Worm (Caenorhabditis elegans): Measurements from ENCODE around the gene fbxa-47.

Gene fbxa-47

ce11 chrIII:2239587-2240144, 7.4 kb upstream of the fbxa-47 start, which contains the start of gene C39B5.10 (continued):
- TF ChIP-seq mxl-2 (GFP tag; conservative IDR thresholded peaks at IDR 0.05) (no peak), dpl-1 (GFP tag; optimal IDR thresholded peaks at IDR 0.05) (no peak)

- TF ChIP-seq ZK546.5 (tag; optimal IDR thresholded peaks at IDR 0.05) (no peak), mdt-29 (GFP tag; IDR thresholded peaks at IDR 0.05) (no peak), cey-2 (tag; optimal IDR thresholded peaks at IDR 0.05; ENCODE audit: borderline replicate concordance, insufficient read depth) (no peak), ces-1 (GFP tag; optimal IDR thresholded peaks at IDR 0.05) (no peak), ztf-7 (tag; optimal IDR thresholded peaks at IDR 0.05) (no peak), egl-27 (tag; optimal IDR thresholded peaks at IDR 0.05) (no peak), hlh-11 (tag; optimal IDR thresholded peaks at IDR 0.05) (no peak)
These were observed 2.1 kb upstream of the fbxa-47 start, which contains the start of gene C39B5.2 for ce11 chrIII:2234192-2234934. TSS of gene C39B5.2 (plus strand) at chrIII:2234884.

ce11 chrIII:2233399-2233798, 1.1 kb upstream of the fbxa-47 start:
- TF ChIP-seq ceh-62 (tag; optimal IDR thresholded peaks at IDR 0.05) (no peak), cey-2 (tag; optimal IDR thresholded peaks at IDR 0.05; ENCODE audit: borderline replicate concordance, insufficient read depth) (no peak), madf-9 (GFP tag; conservative IDR thresholded peaks at IDR 0.05) (no peak), nhr-42 (GFP tag; IDR thresholded peaks at IDR 0.05) (no peak), hmg-1.1 (GFP tag; IDR thresholded peaks at IDR 0.05) (no peak), ceh-44 (GFP tag; IDR thresholded peaks at IDR 0.05) (no peak), vab-7 (GFP tag; IDR thresholded peaks at IDR 0.05) (no peak), tag-97 (GFP tag; IDR thresholded peaks at IDR 0.05) (no peak), dmd-9 (GFP tag; IDR thresholded peaks at IDR 0.05) (no peak), dpl-1 (GFP tag; optimal IDR thresholded peaks at IDR 0.05) (no peak), daf-16 (GFP tag; optimal IDR thresholded peaks at IDR 0.05) (no peak), daf-16 (tag; optimal IDR thresholded peaks at IDR 0.05) (no peak), lin-29 (GFP tag; IDR thresholded peaks at IDR 0.05) (no peak), arid-1 (GFP tag; conservative IDR thresholded peaks at IDR 0.05) (no peak), aha-1 (tag) (no peak), lin-13 (GFP tag; optimal IDR thresholded peaks at IDR 0.05) (no peak)

- TF ChIP-seq F37D6.2 (tag; optimal IDR thresholded peaks at IDR 0.05) (no peak), nhr-10 (tag; optimal IDR thresholded peaks at IDR 0.05) (no peak), mdt-29 (GFP tag; IDR thresholded peaks at IDR 0.05) (no peak), dve-1 (tag; optimal IDR thresholded peaks at IDR 0.05; ENCODE audit: insufficient read depth) (no peak), F26F4.8 (GFP tag; conservative IDR thresholded peaks at IDR 0.05) (no peak)
These were observed 4.9 kb downstream of the fbxa-47 start, which contains the start of gene fbxa-62 for ce11 chrIII:2227407-2227806. TSS of gene fbxa-62 (plus strand) at chrIII:2227707.

- TF ChIP-seq mdl-1 (tag; optimal IDR thresholded peaks at IDR 0.05), result no peak
- no peak for TF ChIP-seq saeg-2 (GFP tag; IDR thresholded peaks at IDR 0.05)
- no peak for TF ChIP-seq daf-16 (GFP tag; optimal IDR thresholded peaks at IDR 0.05)
- no peak for TF ChIP-seq daf-16 (tag; optimal IDR thresholded peaks at IDR 0.05)
- TF ChIP-seq nhr-237 (tag; optimal IDR thresholded peaks at IDR 0.05), result no peak
- no peak for TF ChIP-seq daf-8 (GFP tag; IDR thresholded peaks at IDR 0.05)
- no peak for TF ChIP-seq mes-2 (tag; optimal IDR thresholded peaks at IDR 0.05; ENCODE audit: poor library complexity, severe bottlenecking)
- TF ChIP-seq aly-2 (tag; optimal IDR thresholded peaks at IDR 0.05), result no peak
- TF ChIP-seq T26A8.4 (GFP tag; IDR thresholded peaks at IDR 0.05), result no peak
- TF ChIP-seq daf-19 (GFP tag; conservative IDR thresholded peaks at IDR 0.05), result no peak
- TF ChIP-seq nhr-111 (GFP tag; optimal IDR thresholded peaks at IDR 0.05), result no peak
- no peak for TF ChIP-seq zfp-3 (GFP tag; conservative IDR thresholded peaks at IDR 0.05)
- TF ChIP-seq lin-1 (GFP tag; IDR thresholded peaks at IDR 0.05), result no peak
- no peak for TF ChIP-seq F26F4.8 (GFP tag; conservative IDR thresholded peaks at IDR 0.05)
- no peak for TF ChIP-seq ceh-82 (tag; optimal IDR thresholded peaks at IDR 0.05)
- TF ChIP-seq tag-97 (GFP tag; IDR thresholded peaks at IDR 0.05), result no peak
- TF ChIP-seq egl-27 (tag; optimal IDR thresholded peaks at IDR 0.05), result no peak
- TF ChIP-seq hlh-11 (tag; optimal IDR thresholded peaks at IDR 0.05), result no peak
- TF ChIP-seq nhr-28 (tag; optimal IDR thresholded peaks at IDR 0.05), result no peak
- no peak for TF ChIP-seq dpl-1 (GFP tag; optimal IDR thresholded peaks at IDR 0.05)
These were observed 7.8 kb downstream of the fbxa-47 start, which contains the start of gene fbxa-38 for ce11 chrIII:2224478-2224877. TSS of gene fbxa-38 (plus strand) at chrIII:2224672.

Data from whole organism, L4 larva.